Worm (Caenorhabditis elegans) whole organism, L1 larva: Measurements from ENCODE around the gene rpap-3.

ENCODE experiments used
- aly-2 ChIP-seq: fragments of 150-350 bp; optimal IDR thresholded peaks from 2 replicates; lab custom pipeline; 2014; ENCODE audit warnings: missing biosample characterization, missing genetic modification characterization
- fkh-10 ChIP-seq: sonication (generic microtip); optimal IDR thresholded peaks from 2 replicates; lab custom pipeline; 2017; ENCODE audit warnings: missing biosample characterization, missing genetic modification reagents, missing genetic modification characterization
- grh-1 ChIP-seq: fragments of 200-800 bp; sonication (Bioruptor generic); IDR thresholded peaks from 2 replicates; pipeline ENCODE4 v1.3.6; 2022; ENCODE audit warnings: missing genetic modification reagents, missing genetic modification characterization, missing compliant biosample characterization
- nhr-28 ChIP-seq: fragments of 150-350 bp; optimal IDR thresholded peaks from 2 replicates; lab custom pipeline; 2014; ENCODE audit warnings: missing biosample characterization, missing genetic modification characterization

DNA sequence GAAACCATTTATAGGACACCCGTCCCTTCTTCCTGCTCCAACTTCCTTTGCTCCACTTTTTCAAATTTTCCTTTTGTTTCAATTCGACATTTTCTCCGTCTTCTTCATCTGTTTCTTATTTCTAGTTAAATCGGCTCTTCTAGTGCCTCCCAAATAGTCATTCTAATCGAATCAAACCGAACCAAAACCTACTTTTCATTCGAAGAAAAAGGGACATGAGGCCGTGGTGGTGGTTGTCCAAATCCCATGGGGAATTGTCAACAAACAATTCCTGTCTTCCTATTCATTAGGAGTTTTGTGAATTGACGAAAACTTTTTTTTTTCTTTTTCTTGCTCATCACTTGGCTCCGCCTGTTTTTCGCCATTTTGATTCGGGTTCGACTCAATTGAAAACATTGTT, 42.1 kb downstream of the rpap-3 start:
- TF ChIP-seq grh-1 (GFP tag; lab: Robert Waterston, UW) = no peak
- TF ChIP-seq fkh-10 (GFP tag; lab: Kevin White, UChicago) = no peak
- no peak for TF ChIP-seq aly-2 (tag; lab: Kevin White, UChicago)
- TF ChIP-seq nhr-28 (tag; lab: Kevin White, UChicago) = no peak
